Fruit fly (Drosophila melanogaster) whole organism, embryonic: ENCODE data around the gene Pdxk.

ENCODE experiments used
- Blimp-1 ChIP-seq: fragments of 200-800 bp; sonication (Bioruptor generic); optimal IDR thresholded peaks from 3 replicates; lab custom pipeline; 2018; ENCODE audit warnings: missing biosample characterization, missing genetic modification characterization, mild to moderate bottlenecking, moderate library complexity, missing genetic modification reagents
- CG10321 ChIP-seq: fragments of 200-800 bp; sonication (Bioruptor generic); IDR thresholded peaks from 2 replicates; pipeline ENCODE4 v1.3.6; 2022; ENCODE audit warnings: missing biosample characterization, missing genetic modification characterization
- CG12155 ChIP-seq: fragments of 200-800 bp; sonication (Bioruptor generic); optimal IDR thresholded peaks from 3 replicates; lab custom pipeline; 2016; ENCODE audit warnings: missing biosample characterization, missing genetic modification characterization
- CG12769 ChIP-seq: fragments of 200-800 bp; sonication (Bioruptor generic); optimal IDR thresholded peaks from 2 replicates; lab custom pipeline; 2019; ENCODE audit warnings: missing biosample characterization, mild to moderate bottlenecking, missing genetic modification characterization, moderate library complexity
- CG13424 ChIP-seq: fragments of 200-800 bp; sonication (Bioruptor generic); optimal IDR thresholded peaks from 2 replicates; lab custom pipeline; 2019; ENCODE audit warnings: missing biosample characterization, mild to moderate bottlenecking, missing genetic modification characterization, moderate library complexity
- CG1603 ChIP-seq: fragments of 200-800 bp; sonication (Bioruptor generic); optimal IDR thresholded peaks from 2 replicates; lab custom pipeline; 2019; ENCODE audit warnings: missing biosample characterization, mild to moderate bottlenecking, missing genetic modification characterization, moderate library complexity
- CG1792 ChIP-seq: fragments of 200-800 bp; sonication (Bioruptor generic); optimal IDR thresholded peaks from 2 replicates; lab custom pipeline; 2016; ENCODE audit warnings: missing biosample characterization, missing genetic modification characterization
- CG30020 ChIP-seq: fragments of 200-800 bp; optimal IDR thresholded peaks from 2 replicates; lab custom pipeline; 2019; ENCODE audit warnings: missing biosample characterization, mild to moderate bottlenecking, missing genetic modification characterization, moderate library complexity
- CG30403 ChIP-seq: fragments of 200-800 bp; sonication (Bioruptor generic); optimal IDR thresholded peaks from 3 replicates; lab custom pipeline; 2016; ENCODE audit warnings: missing biosample characterization, missing genetic modification characterization
- CG3407 ChIP-seq: fragments of 200-800 bp; sonication (Bioruptor generic); optimal IDR thresholded peaks from 2 replicates; lab custom pipeline; 2018; ENCODE audit warnings: missing biosample characterization, mild to moderate bottlenecking, missing genetic modification characterization
- CG3995 ChIP-seq: fragments of 200-800 bp; sonication (Bioruptor generic); optimal IDR thresholded peaks from 3 replicates; lab custom pipeline; 2016; ENCODE audit warnings: missing biosample characterization, missing genetic modification characterization
- CG4282 ChIP-seq: fragments of 200-800 bp; sonication (Bioruptor generic); optimal IDR thresholded peaks from 2 replicates; lab custom pipeline; 2016; ENCODE audit warnings: missing biosample characterization, missing genetic modification characterization
- CG6272 ChIP-seq: fragments of 200-800 bp; sonication (Bioruptor generic); IDR thresholded peaks from 2 replicates; pipeline ENCODE4 v1.3.6; 2022; ENCODE audit warnings: missing biosample characterization, missing genetic modification characterization
- CG8089 ChIP-seq: fragments of 200-800 bp; sonication (Bioruptor generic); optimal IDR thresholded peaks from 3 replicates; lab custom pipeline; 2016; ENCODE audit warnings: missing biosample characterization, missing genetic modification characterization
- CG8290 ChIP-seq, 3 experiments: fragments of 200-800 bp; sonication (Bioruptor generic); optimal IDR thresholded peaks; 2 replicates each; lab custom pipeline; 2016 to 2019; ENCODE audit warnings: missing biosample characterization in 3 of 3, missing genetic modification characterization in 3 of 3, mild to moderate bottlenecking in 2 of 3, moderate library complexity in 1 of 3
- CG9797 ChIP-seq: fragments of 200-800 bp; sonication (Bioruptor generic); optimal IDR thresholded peaks from 3 replicates; lab custom pipeline; 2018; ENCODE audit warnings: missing biosample characterization, mild to moderate bottlenecking, missing genetic modification characterization
- CrebB ChIP-seq: fragments of 200-800 bp; sonication (Bioruptor generic); optimal IDR thresholded peaks from 3 replicates; lab custom pipeline; 2018; ENCODE audit warnings: missing biosample characterization, mild to moderate bottlenecking, missing genetic modification characterization
- Dek ChIP-seq: fragments of 200-800 bp; sonication (Bioruptor generic); optimal IDR thresholded peaks from 3 replicates; lab custom pipeline; 2019; ENCODE audit warnings: missing biosample characterization, mild to moderate bottlenecking, missing genetic modification characterization, moderate library complexity
- Dip2 ChIP-seq: fragments of 200-800 bp; sonication (Bioruptor generic); IDR thresholded peaks from 2 replicates; pipeline ENCODE4 v1.3.6; 2022; ENCODE audit warnings: missing biosample characterization, missing genetic modification characterization
- Eip74EF ChIP-seq, 2 experiments: fragments of 200-800 bp in 1 of 2; fragments of >200 bp in 1 of 2; sonication (Bioruptor generic) in 1 of 2; optimal IDR thresholded peaks; 2 replicates each; lab custom pipeline; 2017 to 2019; ENCODE audit warnings: missing biosample characterization in 2 of 2, missing genetic modification characterization in 2 of 2, mild to moderate bottlenecking in 1 of 2, moderate library complexity in 1 of 2
- HmgD ChIP-seq: fragments of 200-800 bp; sonication (Bioruptor generic); optimal IDR thresholded peaks from 3 replicates; lab custom pipeline; 2016; ENCODE audit warnings: missing biosample characterization, missing genetic modification characterization
- HmgZ ChIP-seq: fragments of 200-800 bp; sonication (Bioruptor generic); optimal IDR thresholded peaks from 2 replicates; lab custom pipeline; 2018; ENCODE audit warnings: missing biosample characterization, mild to moderate bottlenecking, missing genetic modification characterization
- Hr78 ChIP-seq, 2 experiments: fragments of 200-800 bp in 1 of 2; fragments of >200 bp in 1 of 2; sonication (Bioruptor generic) in 1 of 2; optimal IDR thresholded peaks; 2 replicates each; lab custom pipeline; 2017 to 2019; ENCODE audit warnings: missing biosample characterization in 2 of 2, missing genetic modification characterization in 2 of 2, mild to moderate bottlenecking in 1 of 2, moderate library complexity in 1 of 2
- Lpt ChIP-seq: fragments of >200 bp; optimal IDR thresholded peaks from 2 replicates; lab custom pipeline; 2018; ENCODE audit warnings: missing biosample characterization, missing genetic modification characterization
- Med ChIP-seq: fragments of 200-800 bp; sonication (Bioruptor generic); peaks from one replicate; lab custom pipeline; 2016; ENCODE audit warnings: missing biosample characterization, missing genetic modification characterization, mild to moderate bottlenecking, inconsistent platforms, moderate library complexity
- Mrtf ChIP-seq: fragments of 200-800 bp; sonication (Bioruptor generic); IDR thresholded peaks from 3 replicates; pipeline ENCODE4 v1.3.6; 2022; ENCODE audit warnings: missing biosample characterization, missing genetic modification characterization
- Nf-YB ChIP-seq: fragments of 200-800 bp; sonication (Bioruptor generic); optimal IDR thresholded peaks from 3 replicates; lab custom pipeline; 2019; ENCODE audit warnings: missing biosample characterization, mild to moderate bottlenecking, missing genetic modification characterization, moderate library complexity
- Ssrp ChIP-seq: fragments of 200-800 bp; sonication (Bioruptor generic); optimal IDR thresholded peaks from 2 replicates; lab custom pipeline; 2018; ENCODE audit warnings: missing biosample characterization, mild to moderate bottlenecking, missing genetic modification characterization, moderate library complexity
- Stat92E ChIP-seq, 3 experiments: fragments of >200 bp in 2 of 3; fragments of 200-800 bp in 1 of 3; sonication (Bioruptor generic) in 1 of 3; optimal IDR thresholded peaks; 2 replicates each; lab custom pipeline; 2017 to 2019; ENCODE audit warnings: missing biosample characterization in 3 of 3, missing genetic modification characterization in 3 of 3, mild to moderate bottlenecking in 1 of 3, moderate library complexity in 1 of 3
- Trl ChIP-seq, 3 experiments: fragments of >200 bp in 2 of 3; fragments of 200-800 bp in 1 of 3; sonication (Bioruptor generic) in 1 of 3; optimal IDR thresholded peaks; 2 replicates in 1 of 3; 3 replicates in 2 of 3; lab custom pipeline; 2016 to 2017; ENCODE audit warnings: missing biosample characterization in 1 of 3, missing genetic modification characterization in 1 of 3
- amos ChIP-seq: fragments of 200-800 bp; sonication (Bioruptor generic); IDR thresholded peaks from 2 replicates; pipeline ENCODE4 v1.3.6; 2022; ENCODE audit warnings: missing biosample characterization, missing genetic modification characterization; ENCODE audit not compliant: partially characterized antibody
- cg ChIP-seq: fragments of 200-800 bp; sonication (Bioruptor generic); optimal IDR thresholded peaks from 3 replicates; lab custom pipeline; 2019; ENCODE audit warnings: missing biosample characterization, mild to moderate bottlenecking, missing genetic modification characterization, moderate library complexity
- dmrt99B ChIP-seq: fragments of 200-800 bp; sonication (Bioruptor generic); optimal IDR thresholded peaks from 2 replicates; lab custom pipeline; 2018; ENCODE audit warnings: missing biosample characterization, mild to moderate bottlenecking, missing genetic modification characterization, moderate library complexity
- ems ChIP-seq: fragments of 200-800 bp; sonication (Bioruptor generic); optimal IDR thresholded peaks from 3 replicates; lab custom pipeline; 2016; ENCODE audit warnings: missing biosample characterization, missing genetic modification characterization
- gce ChIP-seq: fragments of 200-800 bp; sonication (Bioruptor generic); IDR thresholded peaks from 3 replicates; pipeline ENCODE4 v1.3.6; 2022; ENCODE audit warnings: missing biosample characterization, missing genetic modification characterization
- gcm2 ChIP-seq: fragments of 200-800 bp; sonication (Bioruptor generic); optimal IDR thresholded peaks from 2 replicates; lab custom pipeline; 2016; ENCODE audit warnings: missing biosample characterization, missing genetic modification characterization
- lola ChIP-seq, 3 experiments: fragments of >200 bp in 2 of 3; fragments of 200-800 bp in 1 of 3; sonication (Bioruptor generic) in 1 of 3; optimal IDR thresholded peaks; 2 replicates each; lab custom pipeline; 2017 to 2019; ENCODE audit warnings: missing biosample characterization in 3 of 3, missing genetic modification characterization in 3 of 3, mild to moderate bottlenecking in 1 of 3, moderate library complexity in 1 of 3
- lov ChIP-seq, 2 experiments: fragments of 200-800 bp in 1 of 2; fragments of >200 bp in 1 of 2; sonication (Bioruptor generic) in 1 of 2; IDR thresholded peaks in 1 of 2; optimal IDR thresholded peaks in 1 of 2; 2 replicates in 1 of 2; 3 replicates in 1 of 2; pipeline versions ENCODE4 v1.3.6 to Lab custom; 2017 to 2022; ENCODE audit warnings: missing biosample characterization in 1 of 2, missing genetic modification characterization in 1 of 2
- nom ChIP-seq: fragments of 200-800 bp; sonication (Bioruptor generic); optimal IDR thresholded peaks from 2 replicates; lab custom pipeline; 2017; ENCODE audit warnings: missing biosample characterization, missing genetic modification characterization, mild to moderate bottlenecking, moderate library complexity, missing genetic modification reagents
- phol ChIP-seq: fragments of 200-800 bp; sonication (Bioruptor generic); optimal IDR thresholded peaks from 3 replicates; lab custom pipeline; 2018; ENCODE audit warnings: missing biosample characterization, mild to moderate bottlenecking, missing genetic modification characterization, moderate library complexity
- pum ChIP-seq: fragments of 200-800 bp; sonication (Bioruptor generic); optimal IDR thresholded peaks from 2 replicates; lab custom pipeline; 2016; ENCODE audit warnings: missing biosample characterization, missing genetic modification characterization
- ro ChIP-seq: fragments of 200-800 bp; sonication (Bioruptor generic); IDR thresholded peaks from 2 replicates; pipeline ENCODE4 v1.3.6; 2022; ENCODE audit warnings: missing biosample characterization, missing genetic modification characterization
- schlank ChIP-seq: fragments of 200-800 bp; sonication (Bioruptor generic); optimal IDR thresholded peaks from 2 replicates; lab custom pipeline; 2018; ENCODE audit warnings: missing biosample characterization, mild to moderate bottlenecking, missing genetic modification characterization
- usp ChIP-seq: fragments of >200 bp; optimal IDR thresholded peaks from 2 replicates; lab custom pipeline; 2017; ENCODE audit warnings: missing biosample characterization, missing genetic modification characterization
- wdn ChIP-seq: fragments of 200-800 bp; sonication (Bioruptor generic); IDR thresholded peaks from 2 replicates; pipeline ENCODE4 v1.3.6; 2022; ENCODE audit warnings: missing biosample characterization, missing genetic modification characterization

Pdxk gene

DNA sequence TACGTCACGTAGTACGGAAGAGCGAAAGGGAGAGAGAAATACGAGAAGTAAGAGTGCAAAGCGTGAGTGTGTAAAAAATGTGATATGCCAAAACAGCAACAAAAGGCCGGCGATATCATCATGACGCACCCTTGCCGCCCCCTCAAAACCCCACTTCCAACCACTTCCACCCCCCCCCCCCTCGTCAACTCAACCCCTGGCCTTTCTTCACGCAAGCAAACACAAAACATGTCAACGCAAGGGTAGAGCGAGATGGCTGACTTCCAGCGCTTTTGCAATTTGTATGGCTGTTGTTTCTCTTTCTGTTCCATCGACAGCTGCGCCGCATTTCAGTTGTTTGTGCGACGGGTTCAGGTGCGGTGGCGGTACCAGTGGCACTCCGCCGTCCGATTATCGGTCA lies 24.4 kb upstream of the Pdxk start (continued):
- TF ChIP-seq Eip74EF (GFP tag; optimal IDR thresholded peaks at IDR 0.05; lab: Kevin White, UChicago) (peak in 1 of 2 experiments; percentile 50), amos (GFP tag; lab: Robert Waterston, UW) (no peak; the same call in 1 of the 2 replicates), Ssrp (tag; lab: Kevin White, UChicago) (no peak), ems (GFP tag; lab: Kevin White, UChicago) (no peak), CG9797 (GFP tag; lab: Kevin White, UChicago) (no peak), CG4282 (GFP tag; lab: Kevin White, UChicago) (no peak), CG1603 (tag; lab: Kevin White, UChicago) (no peak), Lpt (no peak), Stat92E (GFP tag; optimal IDR thresholded peaks at IDR 0.05; lab: Kevin White, UChicago) (no peak), phol (tag; lab: Kevin White, UChicago) (no peak), CG3407 (GFP tag; lab: Kevin White, UChicago) (no peak), CG10321 (peak; percentile 44), dmrt99B (tag; lab: Kevin White, UChicago) (no peak), HmgZ (tag; lab: Kevin White, UChicago) (peak; percentile 14), schlank (tag; lab: Kevin White, UChicago) (no peak), Dek (no peak), Dip2 (GFP tag; lab: Robert Waterston, UW) (no peak), lov (optimal IDR thresholded peaks at IDR 0.05; lab: Kevin White, UChicago) (no peak), lov (GFP tag; IDR thresholded peaks at IDR 0.05; lab: Robert Waterston, UW) (no peak), HmgD (no peak), lola (GFP tag; optimal IDR thresholded peaks at IDR 0.05; lab: Kevin White, UChicago) (no peak), Blimp-1 (GFP tag; lab: Kevin White, UChicago) (peak; percentile 1), CG1792 (no peak), gcm2 (GFP tag; lab: Kevin White, UChicago) (no peak), Hr78 (GFP tag; optimal IDR thresholded peaks at IDR 0.05; lab: Kevin White, UChicago) (peak in 1 of 2 experiments; percentile 39), usp (GFP tag; lab: Kevin White, UChicago) (no peak), CG12155 (GFP tag; lab: Kevin White, UChicago) (no peak), CG30403 (GFP tag; lab: Kevin White, UChicago) (no peak), Nf-YB (GFP tag; lab: Kevin White, UChicago) (no peak), pum (GFP tag; lab: Kevin White, UChicago) (no peak), CG8089 (no peak), gce (GFP tag; lab: Robert Waterston, UW) (no peak), wdn (no peak), CG13424 (tag; lab: Kevin White, UChicago) (no peak), CrebB (no peak), Mrtf (GFP tag; lab: Robert Waterston, UW) (no peak)

dm6 chr3L:9337942-9338468 lies 22.1 kb upstream of the Pdxk start:
- TF ChIP-seq ems (GFP tag; lab: Kevin White, UChicago) (no peak), CG8290 (GFP tag; optimal IDR thresholded peaks at IDR 0.05; lab: Kevin White, UChicago) (no peak), CG8290 (tag; optimal IDR thresholded peaks at IDR 0.05; lab: Kevin White, UChicago) (no peak), CG3995 (GFP tag; lab: Kevin White, UChicago) (peak; percentile 27), CG12769 (tag; lab: Kevin White, UChicago) (peak; percentile 63), Med (GFP tag; lab: Kevin White, UChicago) (peak; percentile 50), ro (GFP tag; lab: Robert Waterston, UW) (no peak), CG6272 (no peak), cg (GFP tag; lab: Kevin White, UChicago) (peak; percentile 49), Trl (optimal IDR thresholded peaks at IDR 0.05; lab: Kevin White, UChicago) (peak; percentile 7 to 32), Trl (GFP tag; optimal IDR thresholded peaks at IDR 0.05; lab: Kevin White, UChicago) (no peak), nom (GFP tag; lab: Kevin White, UChicago) (peak; percentile 34), CG30020 (tag; lab: Kevin White, UChicago) (no peak)
